Worm (Caenorhabditis elegans): ENCODE measurements around the gene xbp-1.

The xbp-1 gene

ce11 chrIII:4175489-4175888 is 18.1 kb upstream of the xbp-1 start:
- TF ChIP-seq ceh-62 (tag; optimal IDR thresholded peaks at IDR 0.05), result no peak
- TF ChIP-seq F44E2.7 (GFP tag; IDR thresholded peaks at IDR 0.05), result 0 out of 2 replicates have a peak, but pooled peaks have one; percentile 12

ce11 chrIII:4176109-4176596 is 17.5 kb upstream of the xbp-1 start, which contains the start of the genes hrde-1 and C16C10.13:
Gene hrde-1 (minus strand): TSS chrIII:4176159.
Gene C16C10.13 (plus strand): TSS chrIII:4176440.
- TF ChIP-seq unc-130 (GFP tag; optimal IDR thresholded peaks at IDR 0.05), result peak; percentile 90
- peak; percentile 77 for TF ChIP-seq F49E8.2 (tag; optimal IDR thresholded peaks at IDR 0.05; ENCODE audit: borderline replicate concordance)
- peak; percentile 96 for TF ChIP-seq lin-38 (GFP tag; IDR thresholded peaks at IDR 0.05)
- TF ChIP-seq pha-4 (GFP tag; IDR thresholded peaks at IDR 0.05), result no peak
- TF ChIP-seq pha-4 (tag; optimal IDR thresholded peaks at IDR 0.05), result no peak
- TF ChIP-seq unc-39 (tag; optimal IDR thresholded peaks at IDR 0.05), result no peak

- TF ChIP-seq nhr-76 (tag; optimal IDR thresholded peaks at IDR 0.05) (no peak), ZK546.5 (tag; optimal IDR thresholded peaks at IDR 0.05) (no peak), snpc-4 (tag; optimal IDR thresholded peaks at IDR 0.05) (no peak), mes-2 (tag; optimal IDR thresholded peaks at IDR 0.05; ENCODE audit: poor library complexity, severe bottlenecking) (no peak)
Measured at ce11 chrIII:4178564-4178963, 15.0 kb upstream of the xbp-1 start, which contains the start of gene C16C10.2. Gene C16C10.2 (minus strand): TSS chrIII:4178664.

ce11 chrIII:4181338-4181737 is 12.3 kb upstream of the xbp-1 start, which contains the start of gene C16C10.1:
Gene C16C10.1 (minus strand): TSS chrIII:4181438.
- TF ChIP-seq mes-2 (tag; optimal IDR thresholded peaks at IDR 0.05; ENCODE audit: poor library complexity, severe bottlenecking) (no peak), vab-7 (GFP tag; IDR thresholded peaks at IDR 0.05) (no peak), sdz-12 (GFP tag; optimal IDR thresholded peaks at IDR 0.05) (no peak), ceh-32 (tag; optimal IDR thresholded peaks at IDR 0.05; ENCODE audit: poor library complexity) (no peak), aly-2 (tag; optimal IDR thresholded peaks at IDR 0.05) (no peak), zag-1 (tag; optimal IDR thresholded peaks at IDR 0.05) (no peak)

ce11 chrIII:4186751-4187309 is 6.8 kb upstream of the xbp-1 start, which contains the start of gene lars-1:
Gene lars-1 (minus strand): TSS chrIII:4186801.
- TF ChIP-seq dmd-6 (GFP tag; IDR thresholded peaks at IDR 0.05) (no peak), nhr-77 (tag; optimal IDR thresholded peaks at IDR 0.05) (no peak), ZK546.5 (tag; optimal IDR thresholded peaks at IDR 0.05) (no peak), unc-39 (tag; optimal IDR thresholded peaks at IDR 0.05) (no peak), mes-2 (tag; optimal IDR thresholded peaks at IDR 0.05; ENCODE audit: poor library complexity, severe bottlenecking) (peak; percentile 68), ceh-28 (tag; optimal IDR thresholded peaks at IDR 0.05) (peak; percentile 60), lin-29 (GFP tag; IDR thresholded peaks at IDR 0.05) (no peak)

DNA sequence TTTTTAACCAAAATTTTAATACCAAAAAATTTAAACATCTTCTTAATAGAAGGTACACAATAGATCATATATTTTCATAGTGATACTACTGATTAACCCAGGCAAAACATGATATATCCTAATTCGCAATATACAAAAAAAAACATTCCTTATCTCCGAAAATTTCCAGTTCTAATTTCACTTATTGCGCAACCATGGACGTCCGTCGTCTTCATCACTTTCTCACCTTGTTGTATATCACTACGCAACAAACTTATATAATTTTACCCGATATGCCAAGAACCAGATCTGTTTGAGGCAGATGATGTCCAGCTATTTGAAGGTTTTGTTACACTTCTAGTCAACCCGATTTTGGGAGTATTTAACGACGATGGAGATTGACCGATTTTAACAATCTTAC is 5.8 kb upstream of the xbp-1 start, which contains the start of gene R74.2:
R74.2 (plus strand) TSS at position 316 of the 400 bp plus-strand sequence.
- TF ChIP-seq daf-19 (GFP tag; conservative IDR thresholded peaks at IDR 0.05), result no peak
- TF ChIP-seq hlh-11 (tag; optimal IDR thresholded peaks at IDR 0.05), result peak; percentile 17
- no peak for TF ChIP-seq lim-7 (GFP tag; IDR thresholded peaks at IDR 0.05)
- no peak for TF ChIP-seq ztf-11 (tag; optimal IDR thresholded peaks at IDR 0.05)
- TF ChIP-seq zip-2 (tag; optimal IDR thresholded peaks at IDR 0.05), result no peak
- no peak for TF ChIP-seq nhr-11 (tag; optimal IDR thresholded peaks at IDR 0.05)
- no peak for TF ChIP-seq unc-130 (GFP tag; optimal IDR thresholded peaks at IDR 0.05)
- no peak for TF ChIP-seq nhr-25 (tag; optimal IDR thresholded peaks at IDR 0.05; ENCODE audit: borderline replicate concordance, insufficient read depth)

ce11 chrIII:4189602-4190001 is 4.0 kb upstream of the xbp-1 start:
- TF ChIP-seq madf-9 (GFP tag; conservative IDR thresholded peaks at IDR 0.05) (no peak), mes-2 (tag; optimal IDR thresholded peaks at IDR 0.05; ENCODE audit: poor library complexity, severe bottlenecking) (no peak), T20F7.1 (GFP tag; optimal IDR thresholded peaks at IDR 0.05) (no peak), nhr-42 (GFP tag; IDR thresholded peaks at IDR 0.05) (no peak), hlh-11 (tag; optimal IDR thresholded peaks at IDR 0.05) (peak; percentile 6), Y105C5A.15 (GFP tag; IDR thresholded peaks at IDR 0.05) (no peak), php-3 (GFP tag; IDR thresholded peaks at IDR 0.05) (no peak), dmd-8 (GFP tag; IDR thresholded peaks at IDR 0.05) (no peak), nhr-28 (tag; optimal IDR thresholded peaks at IDR 0.05) (peak; percentile 0), dmd-6 (GFP tag; IDR thresholded peaks at IDR 0.05) (no peak), nhr-77 (tag; optimal IDR thresholded peaks at IDR 0.05) (no peak), rbr-2 (tag; optimal IDR thresholded peaks at IDR 0.05) (no peak)
